Worm (Caenorhabditis elegans) whole organism, midembryonic: ENCODE measurements around the gene F13H8.6.

Source experiments
- T22C8.4 ChIP-seq: fragments of 200-800 bp; sonication (Bioruptor generic); IDR thresholded peaks from 2 replicates; pipeline ENCODE4 v1.3.6; 2022; ENCODE audit warnings: missing genetic modification characterization, missing compliant biosample characterization
- cog-1 ChIP-seq: sonication (generic microtip); optimal IDR thresholded peaks from 2 replicates; lab custom pipeline; 2016; ENCODE audit warnings: missing genetic modification characterization, missing compliant biosample characterization
- flt-1 ChIP-seq: fragments of 200-800 bp; sonication (Bioruptor generic); IDR thresholded peaks from 2 replicates; pipeline ENCODE4 v1.3.6; 2022; ENCODE audit warnings: missing genetic modification characterization, missing compliant biosample characterization
- klf-2 ChIP-seq: fragments of 200-800 bp; sonication (Bioruptor generic); conservative IDR thresholded peaks from 2 replicates; pipeline ENCODE4 v1.3.6; 2022; ENCODE audit warnings: missing genetic modification reagents, missing genetic modification characterization, missing compliant biosample characterization
- med-1 ChIP-seq: sonication (generic microtip); optimal IDR thresholded peaks from 2 replicates; lab custom pipeline; 2017; ENCODE audit warnings: missing genetic modification characterization, mild to moderate bottlenecking, missing compliant biosample characterization, antibody characterized with exemption, missing genetic modification reagents; ENCODE audit not compliant: insufficient read depth
- ref-1 ChIP-seq: fragments of 200-800 bp; sonication (Bioruptor generic); conservative IDR thresholded peaks from 2 replicates; pipeline ENCODE4 v1.3.6; 2022; ENCODE audit warnings: missing genetic modification reagents, missing genetic modification characterization, missing compliant biosample characterization
- tab-1 ChIP-seq: fragments of 200-800 bp; sonication (Bioruptor generic); IDR thresholded peaks from 2 replicates; pipeline ENCODE4 v1.3.6; 2022; ENCODE audit warnings: missing genetic modification characterization, missing compliant biosample characterization
- ztf-23 ChIP-seq: fragments of 200-800 bp; sonication (Bioruptor generic); IDR thresholded peaks from 2 replicates; pipeline ENCODE4 v1.3.6; 2022; ENCODE audit warnings: missing genetic modification reagents, missing genetic modification characterization, missing compliant biosample characterization
- ztf-29 ChIP-seq: fragments of 200-800 bp; sonication (Bioruptor generic); IDR thresholded peaks from 2 replicates; pipeline ENCODE4 v1.3.6; 2022; ENCODE audit warnings: missing genetic modification reagents, missing genetic modification characterization, missing compliant biosample characterization

Gene F13H8.6

DNA sequence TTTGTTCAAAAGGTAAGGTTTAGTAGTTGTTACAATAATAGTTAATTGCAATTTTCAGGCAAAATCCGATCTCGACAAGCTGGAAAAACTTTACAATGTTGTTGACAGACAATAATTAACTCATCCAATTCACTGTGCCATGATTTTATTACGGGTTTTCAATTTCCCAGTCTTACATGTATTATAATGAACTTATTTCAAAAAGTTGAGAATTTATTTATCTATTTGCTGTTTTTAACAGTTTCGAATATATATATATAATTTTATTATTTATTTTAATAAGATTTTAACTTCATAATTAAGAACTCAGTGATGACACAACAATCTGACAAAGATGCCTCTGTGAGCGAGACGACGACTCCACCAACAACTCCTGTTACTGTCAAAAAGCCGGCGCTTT is 40.7 kb downstream of the F13H8.6 start, which contains the start of gene lelo-1:
lelo-1 (plus strand) TSS at position 301 of the 400 bp plus-strand sequence.
- no peak for TF ChIP-seq T22C8.4
- no peak for TF ChIP-seq ref-1 (GFP tag; lab: Robert Waterston, UW)
- TF ChIP-seq ztf-23, result no peak
- TF ChIP-seq tab-1 (GFP tag; lab: Robert Waterston, UW), result no peak
- TF ChIP-seq cog-1 (tag; lab: Kevin White, UChicago), result no peak
- no peak for TF ChIP-seq klf-2 (GFP tag; lab: Robert Waterston, UW)
- TF ChIP-seq flt-1 (GFP tag; lab: Robert Waterston, UW), result no peak
- no peak for TF ChIP-seq med-1 (GFP tag; lab: Kevin White, UChicago)
- no peak for TF ChIP-seq ztf-29 (GFP tag; lab: Robert Waterston, UW)

DNA sequence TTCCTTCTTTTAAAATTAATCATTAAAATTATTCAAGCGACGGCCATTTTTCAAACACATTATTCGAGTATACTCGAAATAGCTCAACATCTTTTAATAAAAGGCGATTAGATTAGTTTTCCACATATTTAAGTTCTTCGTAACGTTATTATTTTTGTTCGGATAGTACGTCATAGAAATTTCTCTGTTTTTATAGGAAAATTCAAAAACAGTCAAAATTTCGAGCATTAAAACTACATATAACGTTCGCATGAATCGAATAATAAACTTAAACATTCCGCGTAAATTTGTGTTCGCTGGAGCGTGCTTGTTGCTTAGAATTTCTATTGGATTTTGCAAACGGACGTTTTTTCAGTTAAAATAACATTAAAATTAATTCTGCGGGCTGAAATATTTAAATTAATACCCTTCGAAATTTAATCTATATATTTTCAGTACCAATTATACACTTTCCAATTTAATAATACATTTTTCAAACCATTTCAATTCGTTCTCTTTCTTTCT is 41.5 kb downstream of the F13H8.6 start, which contains the start of gene blos-4:
blos-4 (plus strand) TSS at position 51 of the 504 bp plus-strand sequence.
- TF ChIP-seq ztf-29 (GFP tag; lab: Robert Waterston, UW) (no peak), T22C8.4 (no peak), ref-1 (GFP tag; lab: Robert Waterston, UW) (no peak), tab-1 (GFP tag; lab: Robert Waterston, UW) (no peak), flt-1 (GFP tag; lab: Robert Waterston, UW) (no peak)

DNA sequence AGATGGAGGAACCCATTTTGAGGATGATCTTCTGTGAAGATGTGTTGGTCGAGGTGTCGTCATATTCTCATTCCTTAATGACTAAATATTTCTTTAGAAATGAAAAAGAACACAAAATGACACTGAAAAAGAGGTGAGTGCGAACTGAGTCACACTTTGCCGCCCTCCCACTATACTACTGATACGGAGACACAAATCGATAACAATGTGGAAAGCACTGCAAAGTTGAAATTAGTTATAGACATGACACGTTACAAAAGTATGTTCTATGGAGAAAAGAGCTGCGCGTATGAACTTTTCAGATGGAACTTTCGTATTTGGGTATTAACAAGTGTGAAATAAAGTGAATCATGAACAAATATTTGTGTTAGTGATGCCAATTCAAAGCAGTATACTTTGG is 42.6 kb downstream of the F13H8.6 start, which contains the start of gene tat-4:
tat-4 (minus strand) TSS at position 117 of the 400 bp plus-strand sequence.
- TF ChIP-seq med-1 (GFP tag; lab: Kevin White, UChicago) (no peak), tab-1 (GFP tag; lab: Robert Waterston, UW) (no peak), flt-1 (GFP tag; lab: Robert Waterston, UW) (no peak), ztf-29 (GFP tag; lab: Robert Waterston, UW) (no peak), cog-1 (tag; lab: Kevin White, UChicago) (no peak), klf-2 (GFP tag; lab: Robert Waterston, UW) (no peak), T22C8.4 (no peak), ref-1 (GFP tag; lab: Robert Waterston, UW) (no peak), ztf-23 (no peak)

DNA sequence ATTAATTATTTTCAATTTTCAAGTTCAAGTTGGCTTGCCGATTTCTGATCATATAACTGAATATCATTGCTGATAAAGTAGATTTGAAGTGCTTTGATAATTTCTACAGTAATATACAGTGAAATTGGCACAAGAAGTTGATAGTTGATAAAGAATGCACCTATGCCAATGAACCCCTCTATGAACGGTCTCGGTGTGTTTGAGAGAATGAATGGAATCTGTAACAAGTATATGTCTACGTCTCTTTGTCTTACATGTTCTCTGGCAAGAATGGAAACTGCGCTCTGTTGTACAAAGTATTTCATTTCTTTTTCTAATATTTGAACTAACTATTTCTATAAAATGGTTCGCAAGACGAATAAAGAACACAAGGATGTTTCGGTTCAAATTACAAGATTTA is 45.0 kb downstream of the F13H8.6 start, which contains the start of gene T24H7.8:
T24H7.8 (plus strand) TSS at position 301 of the 400 bp plus-strand sequence.
- TF ChIP-seq ztf-29 (GFP tag; lab: Robert Waterston, UW), result no peak
- TF ChIP-seq T22C8.4, result no peak
- TF ChIP-seq cog-1 (tag; lab: Kevin White, UChicago), result no peak
- no peak for TF ChIP-seq flt-1 (GFP tag; lab: Robert Waterston, UW)
- TF ChIP-seq tab-1 (GFP tag; lab: Robert Waterston, UW), result no peak
- TF ChIP-seq ztf-23, result no peak
- no peak for TF ChIP-seq ref-1 (GFP tag; lab: Robert Waterston, UW)
- TF ChIP-seq klf-2 (GFP tag; lab: Robert Waterston, UW), result no peak
- TF ChIP-seq med-1 (GFP tag; lab: Kevin White, UChicago), result no peak

DNA sequence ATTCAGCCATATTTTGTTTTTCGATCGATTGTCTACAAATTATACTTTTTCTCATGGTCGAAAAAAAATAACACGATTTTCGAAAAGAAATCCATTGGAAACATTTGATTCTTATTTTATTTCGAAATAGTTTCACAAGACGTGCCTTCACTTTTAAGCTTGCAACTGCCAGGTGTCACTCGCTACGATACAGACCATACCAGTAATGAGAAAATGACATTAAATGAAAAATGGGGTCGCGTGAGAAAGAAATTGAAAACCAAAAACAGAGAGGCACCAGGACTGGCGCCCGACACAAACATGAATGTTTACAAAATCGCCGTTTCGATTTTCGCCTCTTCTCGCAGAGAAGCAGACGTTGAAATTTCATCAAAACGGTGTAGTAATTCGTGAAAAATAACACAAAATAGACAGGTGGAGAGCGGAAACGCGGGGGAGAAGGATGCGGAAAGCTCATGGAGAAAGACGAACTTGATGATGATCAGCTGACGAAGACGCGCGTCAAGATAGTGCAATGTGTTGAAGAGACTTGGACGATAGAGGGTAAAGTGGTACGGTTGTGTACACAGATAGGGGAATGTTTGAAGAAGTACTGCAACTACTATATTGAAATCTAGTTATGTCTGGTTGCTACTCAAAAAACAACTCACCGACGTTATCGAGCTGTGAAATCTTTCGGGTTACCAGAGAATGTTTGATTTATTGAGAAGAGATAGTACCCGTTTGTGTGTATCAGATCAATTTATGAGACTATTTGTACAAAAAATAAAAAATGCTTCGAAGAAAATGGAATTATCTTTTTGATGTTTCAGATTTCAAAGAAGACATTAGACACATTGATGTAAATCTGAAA is 50.4 kb downstream of the F13H8.6 start:
- TF ChIP-seq flt-1 (GFP tag; lab: Robert Waterston, UW), result no peak
- no peak for TF ChIP-seq ztf-29 (GFP tag; lab: Robert Waterston, UW)
- TF ChIP-seq cog-1 (tag; lab: Kevin White, UChicago), result no peak
- no peak for TF ChIP-seq ref-1 (GFP tag; lab: Robert Waterston, UW)
- TF ChIP-seq ztf-23, result no peak
- no peak for TF ChIP-seq med-1 (GFP tag; lab: Kevin White, UChicago)
- no peak for TF ChIP-seq klf-2 (GFP tag; lab: Robert Waterston, UW)
- TF ChIP-seq tab-1 (GFP tag; lab: Robert Waterston, UW), result no peak
- TF ChIP-seq T22C8.4, result no peak

DNA sequence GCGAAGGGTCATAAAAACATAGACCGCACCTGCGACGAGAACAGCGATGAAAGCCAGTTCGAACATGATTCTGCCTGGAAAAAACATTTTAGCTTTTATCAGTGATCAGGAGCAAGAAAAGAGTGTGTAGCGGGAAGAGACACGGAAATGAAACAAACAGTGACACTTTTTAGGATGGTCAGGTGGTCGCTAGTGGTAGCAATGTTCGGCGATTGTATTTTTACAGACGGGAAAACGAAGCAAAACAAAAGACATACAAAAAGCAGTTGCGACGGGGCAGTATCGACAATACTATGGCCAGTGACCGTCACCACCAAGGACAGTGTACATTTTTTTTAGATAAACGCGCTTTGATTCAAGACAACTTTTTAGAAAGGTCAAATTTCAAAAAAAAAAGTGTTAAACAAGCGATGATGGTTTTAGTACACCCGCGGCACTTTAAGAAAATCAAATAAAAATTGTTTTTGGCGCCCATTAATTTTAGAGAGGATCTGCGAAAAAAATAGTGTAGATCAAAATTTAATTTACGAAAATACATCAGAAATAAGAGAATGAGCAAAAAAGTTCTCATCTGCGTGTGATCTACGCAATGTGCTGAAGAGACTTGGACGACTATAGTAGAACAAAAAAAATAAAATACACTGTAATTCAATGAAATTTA is 51.2 kb downstream of the F13H8.6 start, which contains the start of gene T24H7.9:
T24H7.9 (minus strand) TSS at position 74 of the 661 bp plus-strand sequence.
- no peak for TF ChIP-seq cog-1 (tag; lab: Kevin White, UChicago)
- TF ChIP-seq ztf-23, result no peak
- TF ChIP-seq klf-2 (GFP tag; lab: Robert Waterston, UW), result no peak
- TF ChIP-seq med-1 (GFP tag; lab: Kevin White, UChicago), result no peak
- no peak for TF ChIP-seq ztf-29 (GFP tag; lab: Robert Waterston, UW)
- TF ChIP-seq tab-1 (GFP tag; lab: Robert Waterston, UW), result no peak
- no peak for TF ChIP-seq ref-1 (GFP tag; lab: Robert Waterston, UW)
- TF ChIP-seq T22C8.4, result no peak
- TF ChIP-seq flt-1 (GFP tag; lab: Robert Waterston, UW), result no peak
